Worm (Caenorhabditis elegans): ENCODE measurements around the gene srj-21.

The srj-21 gene

ce11 chrV:10794463-10794862 lies 49.3 kb downstream of the srj-21 start:
- TF ChIP-seq F13H6.1 (tag; optimal IDR thresholded peaks at IDR 0.05) (no peak), zag-1 (tag; optimal IDR thresholded peaks at IDR 0.05) (no peak), lin-11 (tag; optimal IDR thresholded peaks at IDR 0.05) (no peak), unc-55 (GFP tag; optimal IDR thresholded peaks at IDR 0.05) (no peak), lin-13 (GFP tag; optimal IDR thresholded peaks at IDR 0.05) (no peak), lsy-2 (tag; optimal IDR thresholded peaks at IDR 0.05) (no peak), mdl-1 (tag; optimal IDR thresholded peaks at IDR 0.05) (no peak), gmeb-1 (tag; optimal IDR thresholded peaks at IDR 0.05) (no peak), mbf-1 (tag; optimal IDR thresholded peaks at IDR 0.05) (no peak), skn-1 (tag; optimal IDR thresholded peaks at IDR 0.05) (no peak), nhr-21 (tag; optimal IDR thresholded peaks at IDR 0.05) (no peak), crh-2 (tag; optimal IDR thresholded peaks at IDR 0.05) (no peak), alr-1 (tag; optimal IDR thresholded peaks at IDR 0.05) (no peak)

DNA sequence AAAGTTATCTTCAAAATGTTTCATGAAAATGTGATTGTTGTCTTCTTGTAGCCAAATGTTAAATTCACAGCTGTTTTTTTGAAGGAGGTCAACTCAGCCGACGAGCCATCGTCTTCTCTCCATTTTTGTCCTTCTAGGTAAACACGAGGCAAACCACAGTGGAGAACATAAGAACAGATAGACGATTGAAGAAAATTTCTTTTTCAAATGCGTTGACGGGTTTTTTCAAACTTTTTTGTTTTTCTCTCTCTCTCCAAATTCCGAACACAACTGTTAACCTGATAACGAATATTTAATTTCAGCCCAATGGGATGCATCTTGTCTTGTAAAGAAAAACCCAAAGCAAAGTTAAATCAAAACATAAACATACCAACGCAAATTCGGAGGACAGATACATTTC lies 50.4 kb downstream of the srj-21 start, which contains the start of gene D1054.19:
D1054.19 (plus strand) TSS at position 301 of the 400 bp plus-strand sequence.
- TF ChIP-seq mbf-1 (tag; optimal IDR thresholded peaks at IDR 0.05) (no peak), dmd-4 (tag; optimal IDR thresholded peaks at IDR 0.05) (no peak), ceh-16 (tag; optimal IDR thresholded peaks at IDR 0.05) (no peak), gmeb-1 (tag; optimal IDR thresholded peaks at IDR 0.05) (no peak), ztf-11 (tag; optimal IDR thresholded peaks at IDR 0.05) (no peak), snpc-4 (tag; optimal IDR thresholded peaks at IDR 0.05) (no peak), fos-1 (tag; optimal IDR thresholded peaks at IDR 0.05) (no peak), ama-1 (optimal IDR thresholded peaks at IDR 0.05) (no peak), ztf-4 (tag; optimal IDR thresholded peaks at IDR 0.05) (no peak), elt-3 (tag; optimal IDR thresholded peaks at IDR 0.05) (no peak)

Measured in whole organism, L2 larva.